Fruit fly (Drosophila melanogaster): ENCODE measurements around the gene CG42399.

The CG42399 gene

DNA sequence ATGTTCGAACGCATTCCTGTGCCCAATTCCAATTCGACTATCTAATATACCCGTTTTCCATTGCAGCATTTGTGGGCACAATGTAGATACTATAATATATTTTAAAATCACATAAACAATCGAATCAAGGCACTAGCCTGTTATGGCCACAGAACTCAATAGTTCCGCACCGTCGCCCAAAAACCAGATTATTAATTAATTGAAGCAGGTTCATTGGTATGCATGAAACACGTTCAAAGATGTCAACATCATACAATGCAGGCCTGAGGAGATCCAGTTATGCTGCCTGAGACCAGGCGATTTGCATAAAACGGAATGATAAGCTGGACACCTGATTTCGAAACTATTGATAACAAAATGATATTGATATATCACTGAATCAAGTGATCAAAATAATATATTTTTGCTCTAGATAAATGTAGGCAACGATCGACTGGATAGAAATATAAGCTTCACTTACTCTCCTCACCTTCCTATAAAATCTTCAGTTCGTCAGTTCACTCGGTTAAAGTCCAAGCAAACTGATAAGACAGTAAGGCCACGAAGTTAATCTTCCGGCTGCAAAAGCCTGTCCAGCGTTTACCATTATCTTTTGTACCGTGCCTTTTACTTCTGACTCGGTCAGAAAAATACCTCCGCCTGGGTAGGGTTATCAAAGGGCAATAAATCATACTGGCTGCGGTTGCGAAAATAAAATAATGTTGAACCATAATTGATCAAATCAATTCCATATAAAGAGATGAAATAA lies 17.5 kb downstream of the CG42399 start (continued):
- TF ChIP-seq CG8119 (GFP tag; IDR thresholded peaks at IDR 0.05) = no peak
- no peak for TF ChIP-seq pdm3 (GFP tag; optimal IDR thresholded peaks at IDR 0.05)

DNA sequence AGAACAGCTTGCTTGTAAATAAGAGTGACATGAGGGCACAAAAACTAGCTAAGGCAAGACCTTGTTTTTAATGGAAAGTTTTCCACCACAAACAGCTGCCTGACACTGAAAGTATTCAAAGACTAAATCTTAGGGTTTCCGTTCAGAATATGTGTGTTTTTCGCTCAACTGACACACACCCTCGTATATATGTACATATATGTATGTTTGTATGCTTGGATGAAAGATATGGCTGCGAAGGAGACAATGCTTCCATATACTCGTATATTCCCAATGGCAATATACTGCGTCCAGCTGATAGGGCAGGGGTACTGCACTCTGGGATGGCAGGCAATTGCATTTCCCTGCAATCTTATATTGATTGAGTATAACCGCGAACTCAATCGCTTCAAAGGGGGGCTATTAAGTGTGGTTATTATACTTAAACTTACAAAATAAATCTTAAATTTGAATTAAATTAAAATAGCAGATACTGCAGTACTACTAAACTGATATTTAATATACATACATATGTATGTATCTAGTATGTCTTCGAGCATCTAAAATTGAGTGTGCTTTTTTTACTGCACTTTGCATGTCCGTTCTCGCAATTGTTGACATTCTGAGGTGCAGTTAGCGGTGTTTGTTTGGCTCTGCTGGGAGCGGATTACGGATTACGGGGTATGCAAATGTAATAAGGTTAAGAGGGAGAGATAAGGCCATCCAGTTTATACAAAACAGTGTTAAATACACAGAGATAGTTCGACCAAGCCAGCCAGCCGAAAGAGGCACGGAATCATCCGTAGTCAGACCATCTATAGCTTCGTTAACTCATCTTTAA lies 18.3 kb downstream of the CG42399 start:
- TF ChIP-seq Lpt (GFP tag; optimal IDR thresholded peaks at IDR 0.05) (no peak), svp (GFP tag) (peak; percentile 90), Ets96B (tag; optimal IDR thresholded peaks at IDR 0.05) (peak; percentile 20), CG8632 (GFP tag; optimal IDR thresholded peaks at IDR 0.05) (no peak), CG3032 (tag; optimal IDR thresholded peaks at IDR 0.05) (no peak), CG7368 (GFP tag; optimal IDR thresholded peaks at IDR 0.05) (no peak), CG10631 (GFP tag; optimal IDR thresholded peaks at IDR 0.05) (peak; percentile 18), CG6792 (GFP tag; optimal IDR thresholded peaks at IDR 0.05) (peak; percentile 16), Sox102F (GFP tag; optimal IDR thresholded peaks at IDR 0.05) (no peak), Ets21C (GFP tag; optimal IDR thresholded peaks at IDR 0.05) (no peak), ss (GFP tag; optimal IDR thresholded peaks at IDR 0.05) (peak in 1 of 2 experiments; percentile 0), Eip75B (GFP tag; optimal IDR thresholded peaks at IDR 0.05) (peak; percentile 2), dac (GFP tag; optimal IDR thresholded peaks at IDR 0.05) (no peak), esn (GFP tag; optimal IDR thresholded peaks at IDR 0.05) (no peak), CG32006 (GFP tag; optimal IDR thresholded peaks at IDR 0.05) (peak; percentile 30), vri (GFP tag; optimal IDR thresholded peaks at IDR 0.05) (peak; percentile 15), fd59A (GFP tag; optimal IDR thresholded peaks at IDR 0.05) (no peak), pdm3 (GFP tag; optimal IDR thresholded peaks at IDR 0.05) (peak; percentile 11), net (GFP tag; optimal IDR thresholded peaks at IDR 0.05) (peak; percentile 13), Eip78C (GFP tag) (peak; percentile 86), Hr38 (GFP tag; optimal IDR thresholded peaks at IDR 0.05) (no peak), CG15336 (GFP tag; IDR thresholded peaks at IDR 0.05) (no peak), lz (GFP tag; optimal IDR thresholded peaks at IDR 0.05) (no peak), Hr39 (GFP tag; optimal IDR thresholded peaks at IDR 0.05) (no peak), CG6163 (GFP tag; IDR thresholded peaks at IDR 0.05) (0 out of 3 replicates have a peak, but pooled peaks have one; percentile 29)

DNA sequence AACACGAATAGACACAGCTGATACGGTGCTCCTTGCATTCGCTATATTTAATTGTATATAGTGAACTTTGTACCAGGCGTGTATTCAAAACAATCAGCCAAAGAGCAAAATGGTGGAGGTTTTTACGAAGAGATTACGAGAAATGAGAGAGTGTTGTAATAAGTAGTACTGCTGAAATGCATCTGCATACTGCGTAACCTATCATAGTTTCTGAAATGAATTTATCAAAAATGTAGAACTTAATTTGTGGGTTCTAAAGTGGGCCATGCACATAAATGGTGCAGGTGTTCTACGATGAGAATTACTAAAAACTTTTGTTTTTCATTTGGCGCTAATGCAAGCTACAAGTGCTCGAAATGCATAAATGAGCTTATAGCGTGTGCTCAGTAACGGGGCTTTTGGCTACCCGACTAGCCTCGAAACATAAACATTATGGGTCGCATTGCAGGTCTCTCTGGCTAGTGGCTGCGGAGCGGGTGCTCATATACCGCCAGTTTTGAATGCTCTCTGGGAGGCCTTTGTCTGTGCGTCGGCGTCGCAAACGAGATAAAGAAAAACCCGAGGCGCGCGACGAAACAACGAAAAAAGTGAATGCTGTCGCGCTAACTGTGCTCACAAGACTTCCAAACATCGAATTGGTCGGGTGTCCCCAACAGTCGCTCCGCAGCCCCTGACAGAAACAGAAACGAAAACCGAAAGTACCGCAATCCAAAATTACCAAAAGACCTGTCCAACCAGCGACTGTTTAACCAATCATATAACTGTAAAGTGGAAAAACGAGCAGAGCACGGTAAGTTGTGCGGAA lies 21.4 kb downstream of the CG42399 start, which contains the start of gene Gs1:
Gene Gs1, plus strand, starts transcription at position 612 of the 805 bp plus-strand sequence.
- TF ChIP-seq CG3032 (tag; optimal IDR thresholded peaks at IDR 0.05) (no peak), pdm3 (GFP tag; optimal IDR thresholded peaks at IDR 0.05) (no peak), CG34406 (GFP tag; optimal IDR thresholded peaks at IDR 0.05) (no peak), acj6 (GFP tag; optimal IDR thresholded peaks at IDR 0.05) (no peak), Hr4 (GFP tag; optimal IDR thresholded peaks at IDR 0.05) (peak; percentile 43), CG1621 (tag; optimal IDR thresholded peaks at IDR 0.05) (peak; percentile 21), Sox15 (GFP tag; optimal IDR thresholded peaks at IDR 0.05) (no peak), Ets96B (tag; optimal IDR thresholded peaks at IDR 0.05) (peak; percentile 27), cyc (GFP tag; optimal IDR thresholded peaks at IDR 0.05) (no peak), Met (GFP tag; optimal IDR thresholded peaks at IDR 0.05) (peak; percentile 8), CG6276 (GFP tag; optimal IDR thresholded peaks at IDR 0.05) (peak; percentile 86), Sox102F (GFP tag; optimal IDR thresholded peaks at IDR 0.05) (peak; percentile 52), Hr38 (GFP tag; optimal IDR thresholded peaks at IDR 0.05) (no peak), fd59A (GFP tag; optimal IDR thresholded peaks at IDR 0.05) (no peak), fkh (GFP tag; optimal IDR thresholded peaks at IDR 0.05) (peak; percentile 48), CG7368 (GFP tag; optimal IDR thresholded peaks at IDR 0.05) (no peak), fd85E (GFP tag; optimal IDR thresholded peaks at IDR 0.05) (no peak), ss (GFP tag; optimal IDR thresholded peaks at IDR 0.05) (peak; percentile 58 to 72), Smox (GFP tag; optimal IDR thresholded peaks at IDR 0.05) (no peak), CG11902 (GFP tag; optimal IDR thresholded peaks at IDR 0.05) (no peak), Eip78C (GFP tag) (peak; percentile 87), Eip93F (GFP tag; optimal IDR thresholded peaks at IDR 0.05) (no peak), CG32006 (GFP tag; optimal IDR thresholded peaks at IDR 0.05) (peak; percentile 19), net (GFP tag; optimal IDR thresholded peaks at IDR 0.05) (peak; percentile 68), CG6854 (GFP tag; optimal IDR thresholded peaks at IDR 0.05) (peak; percentile 37), CG8632 (GFP tag; optimal IDR thresholded peaks at IDR 0.05) (no peak), Blimp-1 (GFP tag; optimal IDR thresholded peaks at IDR 0.05) (peak; percentile 62), CG15336 (GFP tag; IDR thresholded peaks at IDR 0.05) (peak; percentile 55; the same call in 1 of the 2 replicates), CG8319 (GFP tag; optimal IDR thresholded peaks at IDR 0.05) (no peak), CG8119 (GFP tag; IDR thresholded peaks at IDR 0.05) (peak; percentile 57; the same call in 2 of the 3 replicates)
